Worm (Caenorhabditis elegans) whole organism, young adult: ENCODE measurements around the gene cyp-25A4.
A peak's percentile ranks its signal among the peaks of the same experiment; 100 is the strongest.

Source experiments
- B0336.3 ChIP-seq: fragments of 200-800 bp; sonication (Bioruptor generic); IDR thresholded peaks from 2 replicates; pipeline ENCODE4 v1.3.6; 2022; ENCODE audit warnings: missing genetic modification characterization, missing compliant biosample characterization
- D2030.7 ChIP-seq: fragments of 200-800 bp; sonication (Bioruptor generic); IDR thresholded peaks from 2 replicates; pipeline ENCODE4 v1.3.6; 2022; ENCODE audit warnings: missing genetic modification reagents, missing genetic modification characterization, missing compliant biosample characterization
- F22D6.2 ChIP-seq: sonication (generic microtip); optimal IDR thresholded peaks from 2 replicates; lab custom pipeline; 2016; ENCODE audit warnings: mild to moderate bottlenecking, missing genetic modification characterization, missing compliant biosample characterization
- F33H1.4 ChIP-seq: fragments of 200-800 bp; sonication (Bioruptor generic); IDR thresholded peaks from 2 replicates; pipeline ENCODE4 v1.3.6; 2022; ENCODE audit warnings: missing genetic modification reagents, missing genetic modification characterization, missing compliant biosample characterization
- F49E8.2 ChIP-seq: sonication (generic microtip); optimal IDR thresholded peaks from 3 replicates; lab custom pipeline; 2017; ENCODE audit warnings: missing genetic modification characterization, mild to moderate bottlenecking, missing compliant biosample characterization, antibody characterized with exemption, moderate library complexity; ENCODE audit not compliant: insufficient read depth
- F55B11.4 ChIP-seq: sonication (generic microtip); optimal IDR thresholded peaks from 2 replicates; lab custom pipeline; 2016; ENCODE audit warnings: missing compliant biosample characterization, missing genetic modification characterization, borderline replicate concordance; ENCODE audit not compliant: insufficient read depth
- F57C9.4 ChIP-seq: sonication (generic microtip); optimal IDR thresholded peaks from 2 replicates; lab custom pipeline; 2017; ENCODE audit warnings: mild to moderate bottlenecking, missing genetic modification characterization, missing compliant biosample characterization
- T07F8.4 ChIP-seq: sonication (generic microtip); optimal IDR thresholded peaks from 2 replicates; lab custom pipeline; 2016; ENCODE audit warnings: mild to moderate bottlenecking, missing genetic modification characterization, moderate library complexity, missing compliant biosample characterization
- Y53G8AR.9 ChIP-seq: fragments of 200-800 bp; sonication (Bioruptor generic); conservative IDR thresholded peaks from 2 replicates; pipeline ENCODE4 v1.3.6; 2022; ENCODE audit warnings: missing genetic modification reagents, missing genetic modification characterization, missing compliant biosample characterization
- Y56A3A.18 ChIP-seq: fragments of 200-800 bp; sonication (Bioruptor generic); IDR thresholded peaks from 2 replicates; pipeline ENCODE4 v1.3.6; 2022; ENCODE audit warnings: missing genetic modification reagents, missing genetic modification characterization, missing compliant biosample characterization
- Y67H2A.10 ChIP-seq: fragments of 200-800 bp; sonication (Bioruptor generic); conservative IDR thresholded peaks from 2 replicates; pipeline ENCODE4 v1.3.6; 2022; ENCODE audit warnings: missing genetic modification reagents, missing genetic modification characterization, missing compliant biosample characterization
- akir-1 ChIP-seq: fragments of 200-800 bp; sonication (Bioruptor generic); optimal IDR thresholded peaks from 2 replicates; lab custom pipeline; 2018; ENCODE audit warnings: mild to moderate bottlenecking, missing genetic modification characterization, moderate library complexity, missing compliant biosample characterization
- athp-1 ChIP-seq: sonication (generic microtip); optimal IDR thresholded peaks from 2 replicates; lab custom pipeline; 2017; ENCODE audit warnings: mild to moderate bottlenecking, missing genetic modification characterization, missing compliant biosample characterization
- ccch-3 ChIP-seq: fragments of 200-800 bp; sonication (Bioruptor generic); optimal IDR thresholded peaks from 2 replicates; lab custom pipeline; 2018; ENCODE audit warnings: mild to moderate bottlenecking, missing genetic modification characterization, missing compliant biosample characterization
- cebp-1 ChIP-seq, 2 experiments: fragments of 200-800 bp in 1 of 2; sonication (Bioruptor generic) in 1 of 2; sonication (generic microtip) in 1 of 2; IDR thresholded peaks in 1 of 2; optimal IDR thresholded peaks in 1 of 2; 2 replicates each; pipeline versions ENCODE4 v1.3.6 to Lab custom; 2017 to 2022; ENCODE audit warnings: missing compliant biosample characterization in 2 of 2, missing genetic modification characterization in 2 of 2, mild to moderate bottlenecking in 1 of 2, missing genetic modification reagents in 1 of 2, moderate library complexity in 1 of 2
- ceh-27 ChIP-seq: fragments of 200-800 bp; sonication (Bioruptor generic); optimal IDR thresholded peaks from 2 replicates; lab custom pipeline; 2018; ENCODE audit warnings: mild to moderate bottlenecking, missing genetic modification characterization, moderate library complexity, missing compliant biosample characterization
- chd-7 ChIP-seq: sonication (generic microtip); optimal IDR thresholded peaks from 2 replicates; lab custom pipeline; 2016; ENCODE audit warnings: mild to moderate bottlenecking, missing genetic modification characterization, moderate library complexity, missing compliant biosample characterization
- die-1 ChIP-seq: sonication (generic microtip); optimal IDR thresholded peaks from 2 replicates; lab custom pipeline; 2016; ENCODE audit warnings: missing genotype, mild to moderate bottlenecking, missing genetic modification characterization, missing compliant biosample characterization
- dpl-1 ChIP-seq: fragments of 150-350 bp; optimal IDR thresholded peaks from 2 replicates; lab custom pipeline; 2014; ENCODE audit warnings: missing biosample characterization, missing genetic modification reagents, missing genetic modification characterization
- efl-1 ChIP-seq: fragments of 150-350 bp; optimal IDR thresholded peaks from 2 replicates; lab custom pipeline; 2014; ENCODE audit warnings: missing biosample characterization, missing genetic modification reagents, missing genetic modification characterization
- ekl-4 ChIP-seq: fragments of 200-800 bp; sonication (Bioruptor generic); IDR thresholded peaks from 2 replicates; pipeline ENCODE4 v1.3.6; 2022; ENCODE audit warnings: missing genetic modification reagents, missing genetic modification characterization, missing compliant biosample characterization
- hlh-12 ChIP-seq: sonication (generic microtip); optimal IDR thresholded peaks from 2 replicates; lab custom pipeline; 2016; ENCODE audit warnings: missing genetic modification characterization, missing compliant biosample characterization
- hmg-20 ChIP-seq: fragments of 200-800 bp; sonication (Bioruptor generic); IDR thresholded peaks from 2 replicates; pipeline ENCODE4 v1.3.6; 2022; ENCODE audit warnings: missing genetic modification reagents, missing genetic modification characterization, missing compliant biosample characterization
- lin-40 ChIP-seq: sonication (generic microtip); optimal IDR thresholded peaks from 2 replicates; lab custom pipeline; 2016; ENCODE audit warnings: missing genetic modification characterization, mild to moderate bottlenecking, missing compliant biosample characterization, missing genotype, missing genetic modification reagents
- lsl-1 ChIP-seq: fragments of 200-800 bp; sonication (Bioruptor generic); optimal IDR thresholded peaks from 2 replicates; lab custom pipeline; 2018; ENCODE audit warnings: mild to moderate bottlenecking, missing genetic modification characterization, moderate library complexity, missing compliant biosample characterization
- madf-10 ChIP-seq: sonication (generic microtip); optimal IDR thresholded peaks from 2 replicates; lab custom pipeline; 2016; ENCODE audit warnings: mild to moderate bottlenecking, missing genetic modification characterization, missing compliant biosample characterization
- madf-3 ChIP-seq: fragments of 200-800 bp; sonication (Bioruptor generic); IDR thresholded peaks from 2 replicates; pipeline ENCODE4 v1.3.6; 2022; ENCODE audit warnings: missing genetic modification reagents, missing genetic modification characterization, missing compliant biosample characterization
- mcd-1 ChIP-seq: fragments of 200-800 bp; sonication (Bioruptor generic); IDR thresholded peaks from 2 replicates; pipeline ENCODE4 v1.3.6; 2022; ENCODE audit warnings: missing genetic modification reagents, missing genetic modification characterization, missing compliant biosample characterization
- nfya-1 ChIP-seq: sonication (generic microtip); optimal IDR thresholded peaks from 2 replicates; lab custom pipeline; 2017; ENCODE audit warnings: antibody characterized with exemption, missing compliant biosample characterization, missing genetic modification characterization, borderline replicate concordance; ENCODE audit not compliant: insufficient read depth
- nfyb-1 ChIP-seq: fragments of 200-800 bp; sonication (Bioruptor generic); IDR thresholded peaks from 2 replicates; pipeline ENCODE4 v1.3.6; 2022; ENCODE audit warnings: missing genetic modification reagents, missing genetic modification characterization, missing compliant biosample characterization
- nhr-27 ChIP-seq: fragments of 200-800 bp; sonication (Bioruptor generic); optimal IDR thresholded peaks from 2 replicates; lab custom pipeline; 2018; ENCODE audit warnings: mild to moderate bottlenecking, missing genetic modification characterization, moderate library complexity, missing compliant biosample characterization
- nhr-80 ChIP-seq: sonication (generic microtip); optimal IDR thresholded peaks from 2 replicates; lab custom pipeline; 2016; ENCODE audit warnings: missing genetic modification characterization, missing compliant biosample characterization
- nhr-90 ChIP-seq: sonication (generic microtip); optimal IDR thresholded peaks from 2 replicates; lab custom pipeline; 2016; ENCODE audit warnings: missing genotype, mild to moderate bottlenecking, missing genetic modification characterization, missing compliant biosample characterization
- tbp1 ChIP-seq: fragments of 200-800 bp; sonication (Bioruptor generic); optimal IDR thresholded peaks from 2 replicates; lab custom pipeline; 2018; ENCODE audit warnings: mild to moderate bottlenecking, missing genetic modification characterization, missing compliant biosample characterization
- tbx-9 ChIP-seq: sonication (generic microtip); optimal IDR thresholded peaks from 2 replicates; lab custom pipeline; 2016; ENCODE audit warnings: borderline replicate concordance, missing genetic modification characterization, inconsistent platforms, missing compliant biosample characterization
- tlf-1 ChIP-seq: fragments of 200-800 bp; sonication (Bioruptor generic); optimal IDR thresholded peaks from 2 replicates; lab custom pipeline; 2018; ENCODE audit warnings: mild to moderate bottlenecking, missing genetic modification characterization, missing compliant biosample characterization
- zim-3 ChIP-seq: sonication (generic microtip); optimal IDR thresholded peaks from 2 replicates; lab custom pipeline; 2017; ENCODE audit warnings: mild to moderate bottlenecking, missing genetic modification characterization, moderate library complexity, missing compliant biosample characterization
- ztf-28 ChIP-seq: fragments of 200-800 bp; sonication (Bioruptor generic); IDR thresholded peaks from 2 replicates; pipeline ENCODE4 v1.3.6; 2022; ENCODE audit warnings: missing genetic modification reagents, missing genetic modification characterization, missing compliant biosample characterization

cyp-25A4 gene

DNA sequence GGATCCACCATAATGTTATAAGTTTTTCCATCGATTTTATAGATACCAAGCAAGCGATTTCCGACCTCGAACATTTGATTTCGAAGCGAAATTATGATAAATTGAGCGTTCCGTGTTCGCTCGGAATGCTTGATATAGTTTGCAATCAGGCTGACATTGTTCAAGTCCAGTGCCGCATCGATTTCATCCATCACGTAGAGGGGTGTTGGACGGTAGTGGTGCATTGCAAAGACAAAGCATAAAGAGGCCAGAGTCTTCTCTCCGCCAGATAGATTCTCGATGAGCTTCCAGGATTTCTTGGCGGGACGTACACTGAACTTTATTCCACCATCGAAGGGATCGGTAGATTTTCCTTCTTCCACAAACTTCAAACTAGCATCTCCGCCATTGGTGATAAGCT is 37.5 kb downstream of the cyp-25A4 start:
- TF ChIP-seq madf-10 (tag; lab: Kevin White, UChicago) (no peak), F57C9.4 (tag; lab: Kevin White, UChicago) (no peak), F55B11.4 (tag; lab: Kevin White, UChicago) (no peak), chd-7 (no peak), Y53G8AR.9 (GFP tag; lab: Robert Waterston, UW) (no peak), mcd-1 (GFP tag; lab: Robert Waterston, UW) (no peak), akir-1 (GFP tag; lab: Kevin White, UChicago) (no peak)

DNA sequence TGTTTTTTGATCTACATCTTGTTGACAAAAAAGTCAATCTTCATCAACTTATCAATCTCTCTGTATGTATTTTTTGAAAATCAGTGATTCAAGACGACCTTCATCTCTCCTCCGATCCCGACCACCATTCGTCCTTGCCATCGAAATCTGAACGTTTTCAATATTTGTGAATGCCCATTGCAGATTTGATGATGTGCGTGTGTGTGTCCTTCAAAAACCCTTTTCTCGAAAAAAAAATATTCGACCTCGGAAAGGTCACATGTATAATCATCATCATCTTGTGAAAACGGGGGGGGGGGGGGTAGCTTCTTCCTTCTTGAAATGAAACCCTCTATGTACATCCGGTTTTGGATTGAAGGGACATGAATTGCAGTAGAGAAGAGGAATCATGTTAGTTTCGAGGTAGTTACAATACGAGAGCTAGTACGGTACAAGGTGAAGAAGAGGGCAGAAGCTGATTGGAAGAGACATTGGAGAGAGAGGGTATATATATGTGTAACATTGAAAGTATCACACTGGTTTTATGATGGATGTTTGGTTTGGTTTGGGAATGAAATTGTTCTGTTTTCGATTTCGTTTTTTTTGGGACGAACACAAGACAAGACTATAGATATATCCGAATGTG is 39.4 kb downstream of the cyp-25A4 start:
- TF ChIP-seq cebp-1 (GFP tag; IDR thresholded peaks at IDR 0.05; lab: Robert Waterston, UW) = no peak
- peak; percentile 3 for TF ChIP-seq cebp-1 (tag; optimal IDR thresholded peaks at IDR 0.05; lab: Kevin White, UChicago)
- no peak for TF ChIP-seq Y67H2A.10 (GFP tag; lab: Robert Waterston, UW)

DNA sequence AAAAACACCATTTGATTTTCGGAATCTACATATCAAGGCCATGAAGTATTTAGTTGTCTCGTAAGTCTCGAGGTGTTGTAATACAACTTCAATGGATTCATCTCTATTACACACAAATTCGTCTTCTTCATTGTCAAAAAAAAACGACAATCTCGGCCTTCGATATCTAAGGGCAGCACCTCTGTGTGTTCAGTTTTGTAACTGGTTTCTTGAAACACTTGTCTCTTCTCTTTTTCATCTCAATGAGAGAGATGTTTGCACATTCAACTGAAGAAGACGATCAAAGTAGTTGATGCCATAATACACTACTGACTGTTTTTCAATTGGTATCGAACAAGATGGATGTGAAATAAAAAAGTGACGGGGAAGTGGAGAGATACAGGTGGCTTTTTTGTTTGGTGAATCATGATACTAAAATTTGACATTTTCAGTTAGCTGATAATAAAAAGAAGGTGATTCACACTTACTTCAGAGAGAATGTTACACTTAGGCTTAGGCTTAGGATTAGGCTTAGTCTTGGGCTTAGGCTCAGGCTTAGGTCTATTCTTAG is 40.4 kb downstream of the cyp-25A4 start:
- TF ChIP-seq nhr-27 (tag; lab: Kevin White, UChicago) (no peak), lin-40 (peak; percentile 1), T07F8.4 (tag; lab: Kevin White, UChicago) (no peak), F49E8.2 (no peak), ztf-28 (no peak), ekl-4 (no peak), nhr-80 (tag; lab: Kevin White, UChicago) (no peak), nhr-90 (tag; lab: Kevin White, UChicago) (no peak), ceh-27 (GFP tag; lab: Kevin White, UChicago) (peak; percentile 5), hlh-12 (no peak), hmg-20 (GFP tag; lab: Robert Waterston, UW) (no peak), madf-3 (GFP tag; lab: Robert Waterston, UW) (no peak)

DNA sequence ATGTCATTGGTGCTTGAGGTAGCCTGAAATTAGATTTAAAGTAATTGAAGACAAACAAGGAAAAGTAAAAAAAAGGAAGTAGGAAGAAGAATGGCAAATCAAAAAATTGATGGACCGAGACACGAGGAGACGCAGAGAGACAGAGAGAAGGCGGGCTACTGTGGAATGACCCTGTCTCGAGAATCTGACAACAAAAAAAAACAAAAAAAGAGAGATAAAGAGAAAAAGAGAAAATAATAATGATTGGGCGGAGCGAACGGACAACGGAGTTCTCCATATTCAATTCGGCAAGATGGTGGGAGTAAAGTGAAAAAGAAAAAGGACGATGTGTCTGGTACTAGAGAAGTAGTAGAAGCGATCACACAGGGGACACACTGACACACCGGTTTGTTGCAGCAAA is 42.9 kb downstream of the cyp-25A4 start, which contains the start of gene toh-1:
Gene toh-1 (minus strand): TSS at position 23 of the 400 bp plus-strand sequence.
- TF ChIP-seq nfya-1 (no peak), B0336.3 (GFP tag; lab: Robert Waterston, UW) (no peak), tlf-1 (GFP tag; lab: Kevin White, UChicago) (no peak), athp-1 (tag; lab: Kevin White, UChicago) (no peak), F33H1.4 (GFP tag; lab: Robert Waterston, UW) (no peak), tbx-9 (no peak), tbp1 (GFP tag; lab: Kevin White, UChicago) (no peak), D2030.7 (no peak), ccch-3 (GFP tag; lab: Kevin White, UChicago) (no peak), chd-7 (no peak), F22D6.2 (tag; lab: Kevin White, UChicago) (no peak), efl-1 (GFP tag; lab: Kevin White, UChicago) (no peak), dpl-1 (no peak), Y56A3A.18 (no peak), nhr-27 (tag; lab: Kevin White, UChicago) (no peak), zim-3 (tag; lab: Kevin White, UChicago) (no peak), lsl-1 (GFP tag; lab: Kevin White, UChicago) (no peak), nfyb-1 (no peak), die-1 (no peak)
